Worm (Caenorhabditis elegans) whole organism, L4 larva: ENCODE results near the gene Y54G2A.26.
A peak's percentile ranks its signal among the peaks of the same experiment; 100 is the strongest.

ENCODE experiments used
- F26F4.8 ChIP-seq: fragments of 200-800 bp; sonication (Bioruptor generic); conservative IDR thresholded peaks from 2 replicates; pipeline ENCODE4 v1.3.6; 2022; ENCODE audit warnings: missing genetic modification characterization, missing compliant biosample characterization
- F44E2.7 ChIP-seq: fragments of 200-800 bp; sonication (Bioruptor generic); IDR thresholded peaks from 2 replicates; pipeline ENCODE4 v2.1.2; 2022; ENCODE audit warnings: missing genetic modification characterization, missing compliant biosample characterization
- R02D3.7 ChIP-seq: fragments of 150-350 bp; sonication (generic microtip); optimal IDR thresholded peaks from 3 replicates; lab custom pipeline; 2014; ENCODE audit warnings: missing biosample characterization, missing genetic modification characterization
- T26A8.4 ChIP-seq: fragments of 200-800 bp; sonication (Bioruptor generic); IDR thresholded peaks from 2 replicates; pipeline ENCODE4 v1.3.6; 2022; ENCODE audit warnings: missing genetic modification characterization, missing compliant biosample characterization
- Y48G9A.11 ChIP-seq: fragments of 200-800 bp; sonication (Bioruptor generic); IDR thresholded peaks from 2 replicates; pipeline ENCODE4 v1.3.6; 2022; ENCODE audit warnings: missing genetic modification reagents, missing genetic modification characterization, missing compliant biosample characterization
- Y5F2A.4 ChIP-seq: fragments of 200-800 bp; sonication (Bioruptor generic); optimal IDR thresholded peaks from 2 replicates; lab custom pipeline; 2018; ENCODE audit warnings: mild to moderate bottlenecking, missing genetic modification characterization, missing compliant biosample characterization
- ZK337.2 ChIP-seq: fragments of 200-800 bp; sonication (Bioruptor generic); IDR thresholded peaks from 2 replicates; pipeline ENCODE4 v1.3.6; 2022; ENCODE audit warnings: missing genetic modification reagents, missing genetic modification characterization, missing compliant biosample characterization
- aha-1 ChIP-seq: fragments of 150-350 bp; peaks from one replicate; lab custom pipeline; 2014; ENCODE audit warnings: missing biosample characterization, missing genetic modification characterization
- aly-2 ChIP-seq: sonication (generic microtip); optimal IDR thresholded peaks from 2 replicates; lab custom pipeline; 2018; ENCODE audit warnings: missing biosample characterization, missing genetic modification characterization
- ama-1 ChIP-seq: fragments of 150-350 bp; optimal IDR thresholded peaks from 2 replicates; lab custom pipeline; 2014; ENCODE audit warnings: inconsistent platforms, mixed read lengths
- arid-1 ChIP-seq: fragments of 200-800 bp; sonication (Bioruptor generic); conservative IDR thresholded peaks from 2 replicates; pipeline ENCODE4 v1.3.6; 2022; ENCODE audit warnings: missing genetic modification reagents, missing genetic modification characterization, missing compliant biosample characterization
- ceh-20 ChIP-seq: fragments of 200-800 bp; sonication (Bioruptor generic); IDR thresholded peaks from 2 replicates; pipeline ENCODE4 v1.3.6; 2022; ENCODE audit warnings: missing genetic modification reagents, missing genetic modification characterization, missing compliant biosample characterization
- ces-1 ChIP-seq: fragments of 150-350 bp; sonication (generic microtip); optimal IDR thresholded peaks from 4 replicates; lab custom pipeline; 2014; ENCODE audit warnings: missing biosample characterization, missing genetic modification reagents, missing genetic modification characterization
- ctbp-1 ChIP-seq: fragments of 200-800 bp; sonication (Bioruptor generic); IDR thresholded peaks from 2 replicates; pipeline ENCODE4 v1.3.6; 2022; ENCODE audit warnings: missing genetic modification reagents, missing genetic modification characterization, missing compliant biosample characterization
- daf-12 ChIP-seq: fragments of 150-350 bp; optimal IDR thresholded peaks from 2 replicates; lab custom pipeline; 2014; ENCODE audit warnings: missing biosample characterization, missing genetic modification reagents, missing genetic modification characterization
- daf-19 ChIP-seq: fragments of 200-800 bp; sonication (Bioruptor generic); conservative IDR thresholded peaks from 2 replicates; pipeline ENCODE4 v1.3.6; 2022; ENCODE audit warnings: missing genetic modification characterization, missing compliant biosample characterization
- dmd-6 ChIP-seq: fragments of 200-800 bp; sonication (Bioruptor generic); IDR thresholded peaks from 2 replicates; pipeline ENCODE4 v1.3.6; 2022; ENCODE audit warnings: missing genetic modification reagents, missing genetic modification characterization, missing compliant biosample characterization
- dmd-9 ChIP-seq: fragments of 200-800 bp; sonication (Bioruptor generic); IDR thresholded peaks from 2 replicates; pipeline ENCODE4 v1.3.6; 2022; ENCODE audit warnings: missing genetic modification reagents, missing genetic modification characterization, missing compliant biosample characterization
- dpl-1 ChIP-seq: fragments of 150-350 bp; optimal IDR thresholded peaks from 2 replicates; lab custom pipeline; 2014; ENCODE audit warnings: missing biosample characterization, missing genetic modification reagents, missing genetic modification characterization
- dve-1 ChIP-seq: sonication (generic microtip); optimal IDR thresholded peaks from 2 replicates; lab custom pipeline; 2017; ENCODE audit warnings: antibody characterized with exemption, mild to moderate bottlenecking, missing genetic modification characterization, missing compliant biosample characterization; ENCODE audit not compliant: insufficient read depth
- fkh-10 ChIP-seq: fragments of 150-350 bp; optimal IDR thresholded peaks from 2 replicates; lab custom pipeline; 2014; ENCODE audit warnings: missing biosample characterization, missing genetic modification reagents, missing genetic modification characterization
- gei-8 ChIP-seq: fragments of 200-800 bp; sonication (Bioruptor generic); optimal IDR thresholded peaks from 2 replicates; lab custom pipeline; 2018; ENCODE audit warnings: mild to moderate bottlenecking, missing genetic modification characterization, missing compliant biosample characterization
- hif-1 ChIP-seq, 2 experiments: sonication (generic microtip); optimal IDR thresholded peaks; 2 replicates each; lab custom pipeline; 2016 to 2017; ENCODE audit warnings: missing compliant biosample characterization in 2 of 2, missing genetic modification characterization in 2 of 2, missing genetic modification reagents in 2 of 2, missing genotype in 2 of 2, mild to moderate bottlenecking in 1 of 2
- lim-7 ChIP-seq: fragments of 200-800 bp; sonication (Bioruptor generic); IDR thresholded peaks from 2 replicates; pipeline ENCODE4 v1.3.6; 2022; ENCODE audit warnings: missing genetic modification characterization, missing compliant biosample characterization
- lin-1 ChIP-seq: fragments of 200-800 bp; sonication (Bioruptor generic); IDR thresholded peaks from 2 replicates; pipeline ENCODE4 v1.3.6; 2022; ENCODE audit warnings: missing genetic modification reagents, missing genetic modification characterization, missing compliant biosample characterization
- madf-9 ChIP-seq: fragments of 200-800 bp; sonication (Bioruptor generic); conservative IDR thresholded peaks from 2 replicates; pipeline ENCODE4 v1.3.6; 2022; ENCODE audit warnings: missing genetic modification reagents, missing genetic modification characterization, missing compliant biosample characterization
- mdt-29 ChIP-seq: fragments of 200-800 bp; sonication (Bioruptor generic); IDR thresholded peaks from 2 replicates; pipeline ENCODE4 v1.3.6; 2022; ENCODE audit warnings: missing genetic modification reagents, missing genetic modification characterization, missing compliant biosample characterization
- mep-1 ChIP-seq: fragments of 150-350 bp; sonication (generic microtip); optimal IDR thresholded peaks from 3 replicates; lab custom pipeline; 2014; ENCODE audit warnings: missing biosample characterization, missing genetic modification characterization
- nhr-11 ChIP-seq: fragments of 150-350 bp; optimal IDR thresholded peaks from 2 replicates; lab custom pipeline; 2014; ENCODE audit warnings: missing biosample characterization, missing genetic modification characterization
- nhr-111 ChIP-seq: fragments of 200-800 bp; sonication (Bioruptor generic); optimal IDR thresholded peaks from 2 replicates; lab custom pipeline; 2018; ENCODE audit warnings: mild to moderate bottlenecking, missing genetic modification characterization, missing compliant biosample characterization
- nhr-25 ChIP-seq: sonication (generic microtip); optimal IDR thresholded peaks from 2 replicates; lab custom pipeline; 2017; ENCODE audit warnings: missing genetic modification characterization, mild to moderate bottlenecking, missing compliant biosample characterization, antibody characterized with exemption, moderate library complexity, borderline replicate concordance; ENCODE audit not compliant: insufficient read depth
- nhr-28 ChIP-seq: fragments of 150-350 bp; optimal IDR thresholded peaks from 2 replicates; lab custom pipeline; 2014; ENCODE audit warnings: missing biosample characterization, missing genetic modification characterization
- nhr-42 ChIP-seq: fragments of 200-800 bp; sonication (Bioruptor generic); IDR thresholded peaks from 2 replicates; pipeline ENCODE4 v1.3.6; 2022; ENCODE audit warnings: missing genetic modification characterization, missing compliant biosample characterization
- nhr-6 ChIP-seq: fragments of 150-350 bp; optimal IDR thresholded peaks from 2 replicates; lab custom pipeline; 2014; ENCODE audit warnings: missing biosample characterization, missing genetic modification characterization
- nhr-76 ChIP-seq: fragments of 150-350 bp; optimal IDR thresholded peaks from 2 replicates; lab custom pipeline; 2014; ENCODE audit warnings: missing biosample characterization, missing genetic modification characterization
- nhr-77 ChIP-seq: fragments of 150-350 bp; optimal IDR thresholded peaks from 2 replicates; lab custom pipeline; 2014; ENCODE audit warnings: missing biosample characterization, missing genetic modification characterization
- php-3 ChIP-seq: fragments of 200-800 bp; sonication (Bioruptor generic); IDR thresholded peaks from 2 replicates; pipeline ENCODE4 v1.3.6; 2022; ENCODE audit warnings: missing genetic modification reagents, missing genetic modification characterization, missing compliant biosample characterization
- pqm-1 ChIP-seq: sonication (generic microtip); optimal IDR thresholded peaks from 2 replicates; lab custom pipeline; 2017; ENCODE audit warnings: missing biosample characterization, missing genetic modification characterization
- sdz-12 ChIP-seq: fragments of 200-800 bp; sonication (Bioruptor generic); optimal IDR thresholded peaks from 2 replicates; lab custom pipeline; 2018; ENCODE audit warnings: mild to moderate bottlenecking, missing genetic modification characterization, missing compliant biosample characterization
- set-16 ChIP-seq: fragments of 200-800 bp; sonication (Bioruptor generic); IDR thresholded peaks from 2 replicates; pipeline ENCODE4 v1.3.6; 2022; ENCODE audit warnings: missing genetic modification reagents, missing genetic modification characterization, missing compliant biosample characterization
- snpc-1.2 ChIP-seq: fragments of 200-800 bp; sonication (Bioruptor generic); IDR thresholded peaks from 2 replicates; pipeline ENCODE4 v1.3.6; 2022; ENCODE audit warnings: missing genetic modification reagents, missing genetic modification characterization, missing compliant biosample characterization
- snpc-4 ChIP-seq: fragments of 150-350 bp; optimal IDR thresholded peaks from 2 replicates; lab custom pipeline; 2014; ENCODE audit warnings: missing biosample characterization, missing genetic modification characterization
- spr-1 ChIP-seq: sonication (generic microtip); optimal IDR thresholded peaks from 2 replicates; lab custom pipeline; 2016; ENCODE audit warnings: mild to moderate bottlenecking, missing genetic modification characterization, missing compliant biosample characterization
- spr-3 ChIP-seq: fragments of 200-800 bp; sonication (Bioruptor generic); optimal IDR thresholded peaks from 2 replicates; lab custom pipeline; 2018; ENCODE audit warnings: mild to moderate bottlenecking, missing genetic modification characterization, missing compliant biosample characterization
- tag-97 ChIP-seq: fragments of 200-800 bp; sonication (Bioruptor generic); IDR thresholded peaks from 2 replicates; pipeline ENCODE4 v1.3.6; 2022; ENCODE audit warnings: missing genetic modification characterization, missing compliant biosample characterization
- tra-1 ChIP-seq: fragments of 200-800 bp; sonication (Bioruptor generic); IDR thresholded peaks from 2 replicates; pipeline ENCODE4 v1.3.6; 2022; ENCODE audit warnings: missing genetic modification reagents, missing genetic modification characterization, missing compliant biosample characterization
- unc-130 ChIP-seq: sonication (generic microtip); optimal IDR thresholded peaks from 2 replicates; lab custom pipeline; 2016; ENCODE audit warnings: missing genetic modification reagents, missing genetic modification characterization, missing compliant biosample characterization
- unc-62 ChIP-seq, 3 experiments: fragments of 150-350 bp in 1 of 3; sonication (generic microtip); optimal IDR thresholded peaks in 2 of 3; peaks in 1 of 3; 1 replicate in 1 of 3; 2 replicates in 2 of 3; lab custom pipeline; 2014 to 2017; ENCODE audit warnings: missing biosample characterization in 3 of 3, missing genetic modification characterization in 3 of 3, missing genetic modification reagents in 3 of 3, missing genotype in 1 of 3
- zfp-3 ChIP-seq: fragments of 200-800 bp; sonication (Bioruptor generic); conservative IDR thresholded peaks from 2 replicates; pipeline ENCODE4 v1.3.6; 2022; ENCODE audit warnings: missing genetic modification reagents, missing genetic modification characterization, missing compliant biosample characterization
- ztf-11 ChIP-seq: fragments of 150-350 bp; optimal IDR thresholded peaks from 2 replicates; lab custom pipeline; 2014; ENCODE audit warnings: missing biosample characterization, missing genetic modification characterization
- ztf-7 ChIP-seq: fragments of 150-350 bp; optimal IDR thresholded peaks from 2 replicates; lab custom pipeline; 2014; ENCODE audit warnings: missing biosample characterization, missing genetic modification characterization

Gene Y54G2A.26

ce11 chrIV:2998597-2999161, 3.4 kb upstream of the Y54G2A.26 start:
- TF ChIP-seq Y5F2A.4 (no peak), tra-1 (no peak), gei-8 (GFP tag; lab: Kevin White, UChicago) (no peak), ztf-11 (tag; lab: Kevin White, UChicago) (no peak), snpc-4 (tag; lab: Kevin White, UChicago) (no peak), ceh-20 (GFP tag; lab: Robert Waterston, UW) (peak; percentile 52; the same call in 1 of the 2 replicates), sdz-12 (GFP tag; lab: Kevin White, UChicago) (no peak), dpl-1 (no peak), unc-62 (GFP tag; optimal IDR thresholded peaks at IDR 0.05 in 1 of 2; lab: Kevin White, UChicago) (no peak), unc-62 (tag; optimal IDR thresholded peaks at IDR 0.05; lab: Kevin White, UChicago) (no peak), mep-1 (tag; lab: Kevin White, UChicago) (peak; percentile 69), ctbp-1 (GFP tag; lab: Robert Waterston, UW) (peak; percentile 66; the same call in 1 of the 2 replicates), nhr-111 (GFP tag; lab: Kevin White, UChicago) (no peak), nhr-77 (tag; lab: Kevin White, UChicago) (no peak), lim-7 (GFP tag; lab: Robert Waterston, UW) (0 out of 2 replicates have a peak, but pooled peaks have one; percentile 26), ces-1 (GFP tag; lab: Kevin White, UChicago) (no peak), F26F4.8 (GFP tag; lab: Robert Waterston, UW) (no peak), php-3 (no peak), pqm-1 (tag; lab: Kevin White, UChicago) (no peak), F44E2.7 (GFP tag; lab: Robert Waterston, UW) (no peak), set-16 (GFP tag; lab: Robert Waterston, UW) (peak; percentile 97), ZK337.2 (no peak), ztf-7 (tag; lab: Kevin White, UChicago) (no peak), dve-1 (tag; lab: Kevin White, UChicago) (no peak), dmd-6 (no peak; the same call in 1 of the 2 replicates), nhr-42 (GFP tag; lab: Robert Waterston, UW) (no peak), fkh-10 (GFP tag; lab: Kevin White, UChicago) (peak; percentile 62), tag-97 (GFP tag; lab: Robert Waterston, UW) (no peak), lin-1 (GFP tag; lab: Robert Waterston, UW) (0 out of 2 replicates have a peak, but pooled peaks have one; percentile 13), spr-3 (GFP tag; lab: Kevin White, UChicago) (no peak), madf-9 (0 out of 2 replicates have a peak, but pooled peaks have one; percentile 29), daf-12 (tag; lab: Kevin White, UChicago) (no peak), nhr-25 (tag; lab: Kevin White, UChicago) (no peak), snpc-1.2 (GFP tag; lab: Robert Waterston, UW) (no peak), ama-1 (lab: Kevin White, UChicago) (no peak), dmd-9 (0 out of 2 replicates have a peak, but pooled peaks have one; percentile 39), mdt-29 (GFP tag; lab: Robert Waterston, UW) (no peak), Y48G9A.11 (GFP tag; lab: Robert Waterston, UW) (no peak), nhr-76 (no peak), aly-2 (tag; lab: Kevin White, UChicago) (no peak), zfp-3 (GFP tag; lab: Robert Waterston, UW) (no peak), T26A8.4 (GFP tag; lab: Robert Waterston, UW) (no peak), nhr-11 (tag; lab: Kevin White, UChicago) (no peak), R02D3.7 (tag; lab: Kevin White, UChicago) (no peak), hif-1 (tag; optimal IDR thresholded peaks at IDR 0.05; lab: Kevin White, UChicago) (peak in 1 of 2 experiments; percentile 50), nhr-6 (no peak), aha-1 (tag; lab: Kevin White, UChicago) (peak; percentile 98), nhr-28 (tag; lab: Kevin White, UChicago) (no peak), arid-1 (GFP tag; lab: Robert Waterston, UW) (no peak), spr-1 (tag; lab: Kevin White, UChicago) (no peak), daf-19 (GFP tag; lab: Robert Waterston, UW) (no peak), unc-130 (GFP tag; lab: Kevin White, UChicago) (no peak)
